Worm (Caenorhabditis elegans) whole organism, L2 larva: ENCODE data around the gene F35D2.3.
A peak's percentile ranks its signal among the peaks of the same experiment; 100 is the strongest.

Experiments
- C34F6.9 ChIP-seq: fragments of 150-350 bp; optimal IDR thresholded peaks from 2 replicates; lab custom pipeline; 2014; ENCODE audit warnings: missing biosample characterization, missing genetic modification characterization
- F13H6.1 ChIP-seq: sonication (generic microtip); optimal IDR thresholded peaks from 2 replicates; lab custom pipeline; 2016; ENCODE audit warnings: missing genetic modification characterization, missing compliant biosample characterization
- R02D3.7 ChIP-seq: fragments of 150-350 bp; optimal IDR thresholded peaks from 2 replicates; lab custom pipeline; 2014; ENCODE audit warnings: missing biosample characterization, missing genetic modification characterization
- Y55F3AM.14 ChIP-seq: fragments of 200-800 bp; sonication (Bioruptor generic); optimal IDR thresholded peaks from 2 replicates; lab custom pipeline; 2018; ENCODE audit warnings: mild to moderate bottlenecking, missing genetic modification characterization, missing compliant biosample characterization
- ZK546.5 ChIP-seq: sonication (generic microtip); optimal IDR thresholded peaks from 2 replicates; lab custom pipeline; 2017; ENCODE audit warnings: missing biosample characterization, missing genetic modification characterization
- alr-1 ChIP-seq: fragments of 150-350 bp; optimal IDR thresholded peaks from 2 replicates; lab custom pipeline; 2014; ENCODE audit warnings: missing biosample characterization, missing genetic modification characterization
- aly-2 ChIP-seq: fragments of 150-350 bp; optimal IDR thresholded peaks from 2 replicates; lab custom pipeline; 2014; ENCODE audit warnings: missing biosample characterization, missing genetic modification characterization
- ama-1 ChIP-seq: fragments of 150-350 bp; optimal IDR thresholded peaks from 2 replicates; lab custom pipeline; 2018; ENCODE audit warnings: inconsistent platforms
- ceh-16 ChIP-seq: fragments of 150-350 bp; optimal IDR thresholded peaks from 2 replicates; lab custom pipeline; 2014; ENCODE audit warnings: missing biosample characterization, missing genetic modification characterization
- ceh-82 ChIP-seq: fragments of 150-350 bp; optimal IDR thresholded peaks from 2 replicates; lab custom pipeline; 2014; ENCODE audit warnings: missing biosample characterization, missing genetic modification characterization
- crh-2 ChIP-seq: sonication (generic microtip); optimal IDR thresholded peaks from 2 replicates; lab custom pipeline; 2017; ENCODE audit warnings: missing biosample characterization, missing genetic modification characterization
- dmd-4 ChIP-seq: sonication (generic microtip); optimal IDR thresholded peaks from 2 replicates; lab custom pipeline; 2017; ENCODE audit warnings: missing biosample characterization, missing genetic modification characterization
- egl-27 ChIP-seq: sonication (generic microtip); optimal IDR thresholded peaks from 3 replicates; lab custom pipeline; 2017; ENCODE audit warnings: missing biosample characterization, missing genetic modification reagents, missing genetic modification characterization
- elt-1 ChIP-seq: fragments of 150-350 bp; optimal IDR thresholded peaks from 2 replicates; lab custom pipeline; 2014; ENCODE audit warnings: missing biosample characterization, missing genetic modification characterization
- fos-1 ChIP-seq: fragments of 150-350 bp; optimal IDR thresholded peaks from 2 replicates; lab custom pipeline; 2014; ENCODE audit warnings: missing biosample characterization, missing genetic modification characterization
- gmeb-1 ChIP-seq: fragments of 150-350 bp; optimal IDR thresholded peaks from 2 replicates; lab custom pipeline; 2014; ENCODE audit warnings: missing biosample characterization, missing genetic modification characterization
- lin-11 ChIP-seq: fragments of 150-350 bp; sonication (generic microtip); optimal IDR thresholded peaks from 2 replicates; lab custom pipeline; 2014; ENCODE audit warnings: missing biosample characterization, missing genetic modification characterization, inconsistent platforms, mixed read lengths
- lin-13 ChIP-seq: fragments of 150-350 bp; optimal IDR thresholded peaks from 2 replicates; lab custom pipeline; 2014; ENCODE audit warnings: missing biosample characterization, missing genetic modification reagents, missing genetic modification characterization
- lin-39 ChIP-seq: fragments of 150-350 bp; optimal IDR thresholded peaks from 2 replicates; lab custom pipeline; 2014; ENCODE audit warnings: missing biosample characterization, missing genetic modification reagents, missing genetic modification characterization
- mbf-1 ChIP-seq: sonication (generic microtip); optimal IDR thresholded peaks from 2 replicates; lab custom pipeline; 2017; ENCODE audit warnings: missing biosample characterization, missing genetic modification characterization
- mdl-1 ChIP-seq, 2 experiments: fragments of 150-350 bp in 1 of 2; sonication (generic microtip) in 1 of 2; optimal IDR thresholded peaks; 2 replicates each; lab custom pipeline; 2017; ENCODE audit warnings: missing biosample characterization in 2 of 2, missing genetic modification characterization in 2 of 2
- nhr-10 ChIP-seq: sonication (generic microtip); optimal IDR thresholded peaks from 2 replicates; lab custom pipeline; 2017; ENCODE audit warnings: missing biosample characterization, missing genetic modification characterization
- nhr-11 ChIP-seq: fragments of 150-350 bp; optimal IDR thresholded peaks from 2 replicates; lab custom pipeline; 2014; ENCODE audit warnings: missing biosample characterization, missing genetic modification characterization
- nhr-129 ChIP-seq: fragments of 150-350 bp; optimal IDR thresholded peaks from 2 replicates; lab custom pipeline; 2014; ENCODE audit warnings: missing biosample characterization, missing genetic modification characterization
- nhr-21 ChIP-seq: fragments of 150-350 bp; optimal IDR thresholded peaks from 2 replicates; lab custom pipeline; 2014; ENCODE audit warnings: missing biosample characterization, missing genetic modification characterization
- nhr-23 ChIP-seq: fragments of 150-350 bp; optimal IDR thresholded peaks from 2 replicates; lab custom pipeline; 2014; ENCODE audit warnings: missing biosample characterization, missing genetic modification reagents, missing genetic modification characterization
- nhr-237 ChIP-seq: fragments of 150-350 bp; optimal IDR thresholded peaks from 2 replicates; lab custom pipeline; 2014; ENCODE audit warnings: missing biosample characterization, missing genetic modification characterization
- nhr-25 ChIP-seq: fragments of 150-350 bp; sonication (generic microtip); optimal IDR thresholded peaks from 3 replicates; lab custom pipeline; 2014; ENCODE audit warnings: missing biosample characterization, missing genetic modification characterization
- nhr-77 ChIP-seq: fragments of 150-350 bp; optimal IDR thresholded peaks from 2 replicates; lab custom pipeline; 2014; ENCODE audit warnings: missing biosample characterization, missing genetic modification characterization
- peb-1 ChIP-seq: fragments of 150-350 bp; optimal IDR thresholded peaks from 2 replicates; lab custom pipeline; 2014; ENCODE audit warnings: missing biosample characterization, missing genetic modification characterization
- sem-4 ChIP-seq: fragments of 150-350 bp; optimal IDR thresholded peaks from 2 replicates; lab custom pipeline; 2014; ENCODE audit warnings: missing biosample characterization, missing genetic modification reagents, missing genetic modification characterization
- skn-1 ChIP-seq: sonication (generic microtip); optimal IDR thresholded peaks from 2 replicates; lab custom pipeline; 2017; ENCODE audit warnings: missing biosample characterization, missing genetic modification characterization
- sma-3 ChIP-seq: sonication (generic microtip); optimal IDR thresholded peaks from 2 replicates; lab custom pipeline; 2016; ENCODE audit warnings: missing genetic modification reagents, missing genetic modification characterization, missing compliant biosample characterization
- sma-9 ChIP-seq, 2 experiments: fragments of 150-350 bp in 1 of 2; sonication (generic microtip) in 1 of 2; optimal IDR thresholded peaks; 2 replicates each; lab custom pipeline; 2014 to 2016; ENCODE audit warnings: missing genetic modification characterization in 2 of 2, mild to moderate bottlenecking in 1 of 2, missing biosample characterization in 1 of 2, missing compliant biosample characterization in 1 of 2, missing genetic modification reagents in 1 of 2, moderate library complexity in 1 of 2
- unc-39 ChIP-seq: fragments of 150-350 bp; optimal IDR thresholded peaks from 2 replicates; lab custom pipeline; 2014; ENCODE audit warnings: missing biosample characterization, missing genetic modification characterization
- unc-55 ChIP-seq: fragments of 150-350 bp; sonication (generic microtip); optimal IDR thresholded peaks from 3 replicates; lab custom pipeline; 2014; ENCODE audit warnings: missing biosample characterization, missing genetic modification reagents, missing genetic modification characterization
- unc-62 ChIP-seq: fragments of 150-350 bp; optimal IDR thresholded peaks from 2 replicates; lab custom pipeline; 2014; ENCODE audit warnings: missing biosample characterization, missing genetic modification reagents, missing genetic modification characterization
- zag-1 ChIP-seq: fragments of 150-350 bp; optimal IDR thresholded peaks from 2 replicates; lab custom pipeline; 2014; ENCODE audit warnings: missing biosample characterization, missing genetic modification characterization
- ztf-1 ChIP-seq: fragments of 200-800 bp; sonication (Bioruptor generic); conservative IDR thresholded peaks from 2 replicates; pipeline ENCODE4 v1.3.6; 2022; ENCODE audit warnings: missing genetic modification characterization, missing compliant biosample characterization
- ztf-11 ChIP-seq: sonication (generic microtip); optimal IDR thresholded peaks from 2 replicates; lab custom pipeline; 2017; ENCODE audit warnings: missing biosample characterization, missing genetic modification characterization
- ztf-4 ChIP-seq: fragments of 150-350 bp; optimal IDR thresholded peaks from 2 replicates; lab custom pipeline; 2014; ENCODE audit warnings: missing biosample characterization, missing genetic modification characterization

The F35D2.3 gene

ce11 chrII:7545364-7545763 lies 25.0 kb upstream of the F35D2.3 start (continued):
- no peak for TF ChIP-seq egl-27 (tag; lab: Kevin White, UChicago)

- TF ChIP-seq sma-3 (no peak), C34F6.9 (no peak), unc-62 (GFP tag; lab: Kevin White, UChicago) (no peak), ztf-4 (tag; lab: Kevin White, UChicago) (no peak), ztf-1 (GFP tag; lab: Robert Waterston, UW) (no peak), zag-1 (tag; lab: Kevin White, UChicago) (no peak), mbf-1 (tag; lab: Kevin White, UChicago) (no peak), nhr-11 (tag; lab: Kevin White, UChicago) (no peak)
These were observed 23.1 kb upstream of the F35D2.3 start for ce11 chrII:7547269-7547668.

- TF ChIP-seq nhr-237 (no peak), unc-62 (GFP tag; lab: Kevin White, UChicago) (no peak), alr-1 (tag; lab: Kevin White, UChicago) (no peak), fos-1 (tag; lab: Kevin White, UChicago) (no peak), nhr-77 (tag; lab: Kevin White, UChicago) (no peak)
These were observed 22.4 kb upstream of the F35D2.3 start, which contains the start of gene fbxa-224 for ce11 chrII:7548044-7548443. Gene fbxa-224, minus strand, starts transcription at chrII:7548144.

ce11 chrII:7549035-7549434 lies 21.4 kb upstream of the F35D2.3 start, which contains the start of gene tph-1:
Gene tph-1, plus strand, starts transcription at chrII:7549335.
- TF ChIP-seq F13H6.1 (tag; lab: Kevin White, UChicago) (no peak), elt-1 (tag; lab: Kevin White, UChicago) (no peak), ztf-4 (tag; lab: Kevin White, UChicago) (no peak), unc-39 (tag; lab: Kevin White, UChicago) (no peak)

ce11 chrII:7553806-7554205 lies 16.6 kb upstream of the F35D2.3 start, which contains the start of gene ZK1290.10:
Gene ZK1290.10, minus strand, starts transcription at chrII:7553906.
- TF ChIP-seq ceh-16 (tag; lab: Kevin White, UChicago) (no peak), ceh-82 (tag; lab: Kevin White, UChicago) (no peak), C34F6.9 (no peak), dmd-4 (tag; lab: Kevin White, UChicago) (no peak), crh-2 (tag; lab: Kevin White, UChicago) (no peak)

- TF ChIP-seq ztf-11 (tag; lab: Kevin White, UChicago) (no peak), unc-55 (no peak), aly-2 (tag; lab: Kevin White, UChicago) (no peak), F13H6.1 (tag; lab: Kevin White, UChicago) (peak; percentile 60), R02D3.7 (no peak), Y55F3AM.14 (GFP tag; lab: Kevin White, UChicago) (peak; percentile 6), nhr-237 (no peak), mdl-1 (tag; optimal IDR thresholded peaks at IDR 0.05; lab: Kevin White, UChicago) (no peak), nhr-10 (tag; lab: Kevin White, UChicago) (no peak), lin-39 (no peak), sem-4 (tag; lab: Kevin White, UChicago) (no peak), nhr-11 (tag; lab: Kevin White, UChicago) (no peak), peb-1 (tag; lab: Kevin White, UChicago) (no peak), nhr-21 (tag; lab: Kevin White, UChicago) (peak; percentile 16), lin-11 (tag; lab: Kevin White, UChicago) (no peak), skn-1 (tag; lab: Kevin White, UChicago) (no peak), nhr-23 (tag; lab: Kevin White, UChicago) (no peak), lin-13 (GFP tag; lab: Kevin White, UChicago) (no peak), unc-39 (tag; lab: Kevin White, UChicago) (no peak), sma-3 (peak; percentile 82), gmeb-1 (tag; lab: Kevin White, UChicago) (peak; percentile 50), elt-1 (tag; lab: Kevin White, UChicago) (no peak), ztf-4 (tag; lab: Kevin White, UChicago) (no peak), nhr-77 (tag; lab: Kevin White, UChicago) (no peak), ceh-16 (tag; lab: Kevin White, UChicago) (no peak), sma-9 (GFP tag; optimal IDR thresholded peaks at IDR 0.05; lab: Kevin White, UChicago) (peak; percentile 88), sma-9 (tag; optimal IDR thresholded peaks at IDR 0.05; lab: Kevin White, UChicago) (no peak), mbf-1 (tag; lab: Kevin White, UChicago) (no peak), alr-1 (tag; lab: Kevin White, UChicago) (no peak), dmd-4 (tag; lab: Kevin White, UChicago) (no peak), ceh-82 (tag; lab: Kevin White, UChicago) (no peak), ama-1 (lab: Kevin White, UChicago) (no peak), crh-2 (tag; lab: Kevin White, UChicago) (peak; percentile 71), ZK546.5 (tag; lab: Kevin White, UChicago) (no peak), fos-1 (tag; lab: Kevin White, UChicago) (peak; percentile 91), nhr-25 (tag; lab: Kevin White, UChicago) (peak; percentile 14), nhr-129 (tag; lab: Kevin White, UChicago) (peak; percentile 21)
These were observed 15.6 kb upstream of the F35D2.3 start for ce11 chrII:7554716-7555247.
